Worm (Caenorhabditis elegans) whole organism, L1 larva: ENCODE data around the gene vps-2.

Source experiments
- C04F5.9 ChIP-seq: sonication (generic microtip); optimal IDR thresholded peaks from 2 replicates; lab custom pipeline; 2016; ENCODE audit warnings: missing genetic modification characterization, missing compliant biosample characterization
- C16A3.4 ChIP-seq: fragments of 150-350 bp; optimal IDR thresholded peaks from 2 replicates; lab custom pipeline; 2014; ENCODE audit warnings: missing biosample characterization, missing genetic modification characterization
- C34B4.2 ChIP-seq: sonication (generic microtip); optimal IDR thresholded peaks from 2 replicates; lab custom pipeline; 2017; ENCODE audit warnings: mild to moderate bottlenecking, missing genetic modification characterization, missing compliant biosample characterization
- aly-2 ChIP-seq: fragments of 150-350 bp; optimal IDR thresholded peaks from 2 replicates; lab custom pipeline; 2014; ENCODE audit warnings: missing biosample characterization, missing genetic modification characterization
- blmp-1 ChIP-seq: fragments of 150-350 bp; optimal IDR thresholded peaks from 2 replicates; lab custom pipeline; 2014; ENCODE audit warnings: missing biosample characterization, missing genetic modification characterization
- ceh-8 ChIP-seq: fragments of 200-800 bp; sonication (Bioruptor generic); optimal IDR thresholded peaks from 2 replicates; lab custom pipeline; 2018; ENCODE audit warnings: mild to moderate bottlenecking, missing genetic modification characterization, moderate library complexity, missing compliant biosample characterization
- ceh-88 ChIP-seq: fragments of 200-800 bp; sonication (Bioruptor generic); IDR thresholded peaks from 2 replicates; pipeline ENCODE4 v1.3.6; 2022; ENCODE audit warnings: missing genetic modification characterization, missing compliant biosample characterization
- ceh-90 ChIP-seq: sonication (generic microtip); optimal IDR thresholded peaks from 2 replicates; lab custom pipeline; 2016; ENCODE audit warnings: missing genetic modification characterization, missing compliant biosample characterization
- dpl-1 ChIP-seq, 3 experiments: fragments of 150-350 bp in 2 of 3; sonication (generic microtip) in 1 of 3; optimal IDR thresholded peaks; 2 replicates each; lab custom pipeline; 2014 to 2017; ENCODE audit warnings: missing biosample characterization in 3 of 3, missing genetic modification characterization in 3 of 3, missing genetic modification reagents in 3 of 3
- efl-3 ChIP-seq: fragments of 200-800 bp; sonication (Bioruptor generic); optimal IDR thresholded peaks from 2 replicates; lab custom pipeline; 2018; ENCODE audit warnings: mild to moderate bottlenecking, missing genetic modification characterization, missing compliant biosample characterization
- egl-13 ChIP-seq: sonication (generic microtip); optimal IDR thresholded peaks from 2 replicates; lab custom pipeline; 2016; ENCODE audit warnings: missing genotype, missing genetic modification reagents, missing genetic modification characterization, missing compliant biosample characterization
- egl-27 ChIP-seq, 2 experiments: fragments of 150-350 bp in 1 of 2; sonication (generic microtip); optimal IDR thresholded peaks; 3 replicates each; lab custom pipeline; 2017 to 2018; ENCODE audit warnings: missing biosample characterization in 2 of 2, missing genetic modification characterization in 2 of 2, missing genetic modification reagents in 2 of 2
- elt-2 ChIP-seq: sonication (generic microtip); optimal IDR thresholded peaks from 2 replicates; lab custom pipeline; 2016; ENCODE audit warnings: missing genetic modification characterization, mild to moderate bottlenecking, inconsistent platforms, missing compliant biosample characterization, missing genetic modification reagents
- elt-3 ChIP-seq, 6 experiments: fragments of 150-350 bp in 1 of 6; sonication (generic microtip); optimal IDR thresholded peaks; 2 replicates each; lab custom pipeline; 2017 to 2018; ENCODE audit warnings: missing biosample characterization in 6 of 6, missing genetic modification characterization in 6 of 6, inconsistent platforms in 1 of 6
- ets-5 ChIP-seq: fragments of 200-800 bp; sonication (Bioruptor generic); IDR thresholded peaks from 2 replicates; pipeline ENCODE4 v1.3.6; 2022; ENCODE audit warnings: missing genetic modification characterization, missing compliant biosample characterization
- fkh-10 ChIP-seq: sonication (generic microtip); optimal IDR thresholded peaks from 2 replicates; lab custom pipeline; 2017; ENCODE audit warnings: missing biosample characterization, missing genetic modification reagents, missing genetic modification characterization
- fkh-4 ChIP-seq: sonication (generic microtip); optimal IDR thresholded peaks from 2 replicates; lab custom pipeline; 2016; ENCODE audit warnings: missing compliant biosample characterization, missing genetic modification characterization, borderline replicate concordance
- fkh-8 ChIP-seq: sonication (generic microtip); optimal IDR thresholded peaks from 2 replicates; lab custom pipeline; 2016; ENCODE audit warnings: mild to moderate bottlenecking, missing genetic modification characterization, missing compliant biosample characterization
- fos-1 ChIP-seq: fragments of 150-350 bp; optimal IDR thresholded peaks from 2 replicates; lab custom pipeline; 2014; ENCODE audit warnings: missing biosample characterization, missing genetic modification characterization
- irx-1 ChIP-seq: sonication (generic microtip); optimal IDR thresholded peaks from 2 replicates; lab custom pipeline; 2016; ENCODE audit warnings: missing genetic modification characterization, missing compliant biosample characterization
- jun-1 ChIP-seq: fragments of 150-350 bp; optimal IDR thresholded peaks from 2 replicates; lab custom pipeline; 2014; ENCODE audit warnings: missing biosample characterization, missing genetic modification reagents, missing genetic modification characterization
- lin-14 ChIP-seq: fragments of 200-800 bp; sonication (Bioruptor generic); optimal IDR thresholded peaks from 2 replicates; lab custom pipeline; 2018; ENCODE audit warnings: mild to moderate bottlenecking, missing genetic modification characterization, moderate library complexity, missing compliant biosample characterization
- lin-15B ChIP-seq: fragments of 150-350 bp; sonication (generic microtip); optimal IDR thresholded peaks from 3 replicates; lab custom pipeline; 2014; ENCODE audit warnings: missing biosample characterization, missing genetic modification characterization
- lin-35 ChIP-seq, 2 experiments: fragments of 150-350 bp; optimal IDR thresholded peaks; 2 replicates each; lab custom pipeline; 2014; ENCODE audit warnings: missing biosample characterization in 2 of 2, missing genetic modification characterization in 2 of 2, missing genetic modification reagents in 2 of 2
- lin-39 ChIP-seq: fragments of 150-350 bp; optimal IDR thresholded peaks from 2 replicates; lab custom pipeline; 2014; ENCODE audit warnings: missing biosample characterization, missing genetic modification reagents, missing genetic modification characterization
- lsy-2 ChIP-seq, 2 experiments: fragments of 150-350 bp; optimal IDR thresholded peaks; 2 replicates each; lab custom pipeline; 2014; ENCODE audit warnings: missing biosample characterization in 2 of 2, missing genetic modification characterization in 2 of 2
- mab-9 ChIP-seq: fragments of 200-800 bp; sonication (Bioruptor generic); IDR thresholded peaks from 2 replicates; pipeline ENCODE4 v1.3.6; 2022; ENCODE audit warnings: missing genetic modification reagents, missing genetic modification characterization, missing compliant biosample characterization
- mdl-1 ChIP-seq, 2 experiments: fragments of 150-350 bp; optimal IDR thresholded peaks; 2 replicates each; lab custom pipeline; 2014 to 2017; ENCODE audit warnings: missing biosample characterization in 2 of 2, missing genetic modification characterization in 2 of 2, inconsistent platforms in 1 of 2
- mef-2 ChIP-seq: fragments of 150-350 bp; optimal IDR thresholded peaks from 2 replicates; lab custom pipeline; 2014; ENCODE audit warnings: missing biosample characterization, missing genetic modification characterization
- mep-1 ChIP-seq: fragments of 150-350 bp; optimal IDR thresholded peaks from 2 replicates; lab custom pipeline; 2014; ENCODE audit warnings: missing biosample characterization, missing genetic modification characterization
- nhr-12 ChIP-seq: sonication (generic microtip); optimal IDR thresholded peaks from 2 replicates; lab custom pipeline; 2017; ENCODE audit warnings: missing biosample characterization, missing genetic modification characterization
- nhr-19 ChIP-seq: fragments of 200-800 bp; sonication (Bioruptor generic); conservative IDR thresholded peaks from 2 replicates; pipeline ENCODE4 v1.3.6; 2022; ENCODE audit warnings: missing genetic modification characterization, missing compliant biosample characterization
- nhr-47 ChIP-seq: sonication (generic microtip); optimal IDR thresholded peaks from 2 replicates; lab custom pipeline; 2016; ENCODE audit warnings: mild to moderate bottlenecking, missing genetic modification characterization, moderate library complexity, missing compliant biosample characterization
- nhr-76 ChIP-seq: sonication (generic microtip); optimal IDR thresholded peaks from 2 replicates; lab custom pipeline; 2017; ENCODE audit warnings: missing biosample characterization, missing genetic modification characterization
- nhr-85 ChIP-seq: sonication (generic microtip); peaks from one replicate; lab custom pipeline; 2016; ENCODE audit warnings: missing genetic modification characterization, inconsistent platforms, missing compliant biosample characterization
- nhr-90 ChIP-seq: sonication (generic microtip); optimal IDR thresholded peaks from 2 replicates; lab custom pipeline; 2016; ENCODE audit warnings: mild to moderate bottlenecking, missing genetic modification characterization, missing compliant biosample characterization; ENCODE audit not compliant: poor library complexity
- rnt-1 ChIP-seq: sonication (generic microtip); optimal IDR thresholded peaks from 2 replicates; lab custom pipeline; 2016; ENCODE audit warnings: mild to moderate bottlenecking, missing genetic modification characterization, moderate library complexity, missing compliant biosample characterization
- skn-1 ChIP-seq: fragments of 150-350 bp; optimal IDR thresholded peaks from 2 replicates; lab custom pipeline; 2014; ENCODE audit warnings: missing biosample characterization, missing genetic modification characterization
- snpc-4 ChIP-seq: fragments of 150-350 bp; optimal IDR thresholded peaks from 2 replicates; lab custom pipeline; 2014; ENCODE audit warnings: missing biosample characterization, missing genetic modification characterization
- snu-23 ChIP-seq: sonication (generic microtip); optimal IDR thresholded peaks from 2 replicates; lab custom pipeline; 2016; ENCODE audit warnings: missing genetic modification characterization, missing compliant biosample characterization
- sox-4 ChIP-seq: sonication (generic microtip); optimal IDR thresholded peaks from 2 replicates; lab custom pipeline; 2016; ENCODE audit warnings: missing genetic modification characterization, missing compliant biosample characterization
- sup-37 ChIP-seq: fragments of 200-800 bp; sonication (Bioruptor generic); optimal IDR thresholded peaks from 2 replicates; lab custom pipeline; 2018; ENCODE audit warnings: mild to moderate bottlenecking, missing genetic modification characterization, missing compliant biosample characterization
- swsn-7 ChIP-seq: sonication (generic microtip); optimal IDR thresholded peaks from 2 replicates; lab custom pipeline; 2016; ENCODE audit warnings: missing genetic modification characterization, missing compliant biosample characterization
- tbx-2 ChIP-seq: sonication (generic microtip); optimal IDR thresholded peaks from 2 replicates; lab custom pipeline; 2016; ENCODE audit warnings: missing genetic modification characterization, missing compliant biosample characterization
- unc-130 ChIP-seq: fragments of 150-350 bp; optimal IDR thresholded peaks from 2 replicates; lab custom pipeline; 2017; ENCODE audit warnings: missing biosample characterization, missing genetic modification characterization, inconsistent platforms
- unc-30 ChIP-seq: sonication (generic microtip); optimal IDR thresholded peaks from 2 replicates; lab custom pipeline; 2017; ENCODE audit warnings: missing biosample characterization, missing genetic modification characterization
- unc-62 ChIP-seq: fragments of 150-350 bp; optimal IDR thresholded peaks from 2 replicates; lab custom pipeline; 2014; ENCODE audit warnings: missing biosample characterization, missing genetic modification reagents, missing genetic modification characterization
- unc-86 ChIP-seq: sonication (generic microtip); optimal IDR thresholded peaks from 2 replicates; lab custom pipeline; 2016; ENCODE audit warnings: missing genetic modification characterization, missing compliant biosample characterization
- unc-98 ChIP-seq: fragments of 200-800 bp; sonication (Bioruptor generic); IDR thresholded peaks from 2 replicates; pipeline ENCODE4 v1.3.6; 2022; ENCODE audit warnings: missing genetic modification characterization, missing compliant biosample characterization
- vab-15 ChIP-seq: sonication (generic microtip); optimal IDR thresholded peaks from 2 replicates; lab custom pipeline; 2017; ENCODE audit warnings: missing genotype, mild to moderate bottlenecking, missing genetic modification characterization, missing compliant biosample characterization
- xbp-1 ChIP-seq: sonication (generic microtip); optimal IDR thresholded peaks from 2 replicates; lab custom pipeline; 2016; ENCODE audit warnings: missing genetic modification characterization, missing compliant biosample characterization
- zag-1 ChIP-seq: fragments of 150-350 bp; optimal IDR thresholded peaks from 2 replicates; lab custom pipeline; 2014; ENCODE audit warnings: missing biosample characterization, missing genetic modification characterization
- ztf-11 ChIP-seq, 2 experiments: sonication (generic microtip); optimal IDR thresholded peaks; 2 replicates each; lab custom pipeline; 2016 to 2017; ENCODE audit warnings: missing genetic modification characterization in 2 of 2, missing biosample characterization in 1 of 2, missing compliant biosample characterization in 1 of 2

Gene vps-2

ce11 chrII:12768167-12768712, at the start of gene vps-2, which contains the start of gene tiar-2:
vps-2 (minus strand) TSS chrII:12768217.
tiar-2 (plus strand) TSS chrII:12768686.
- TF ChIP-seq lin-39 (tag; lab: Kevin White, UChicago) (peak; percentile 53), snu-23 (GFP tag; lab: Kevin White, UChicago) (peak; percentile 66), nhr-19 (GFP tag; lab: Robert Waterston, UW) (peak; percentile 75), snpc-4 (tag; lab: Kevin White, UChicago) (peak; percentile 61), lsy-2 (tag; optimal IDR thresholded peaks at IDR 0.05; lab: Kevin White, UChicago) (peak; percentile 78 to 81), dpl-1 (GFP tag; optimal IDR thresholded peaks at IDR 0.05; lab: Kevin White, UChicago) (peak; percentile 58 to 72 (median 58)), C04F5.9 (tag; lab: Kevin White, UChicago) (peak; percentile 24), fkh-8 (tag; lab: Kevin White, UChicago) (peak; percentile 87), ets-5 (GFP tag; lab: Robert Waterston, UW) (no peak), C34B4.2 (tag; lab: Kevin White, UChicago) (no peak), fos-1 (peak; percentile 87), nhr-12 (tag; lab: Kevin White, UChicago) (no peak), lin-35 (GFP tag; optimal IDR thresholded peaks at IDR 0.05; lab: Kevin White, UChicago) (peak; percentile 59 to 73), xbp-1 (tag; lab: Kevin White, UChicago) (peak; percentile 78), ztf-11 (tag; optimal IDR thresholded peaks at IDR 0.05; lab: Kevin White, UChicago) (no peak), fkh-4 (tag; lab: Kevin White, UChicago) (peak; percentile 51), ceh-90 (peak; percentile 31), nhr-85 (tag; lab: Kevin White, UChicago) (peak; percentile 81), C16A3.4 (tag; lab: Kevin White, UChicago) (peak; percentile 62), unc-30 (no peak), mep-1 (tag; lab: Kevin White, UChicago) (peak; percentile 85), mab-9 (no peak), lin-15B (tag; lab: Kevin White, UChicago) (peak; percentile 77), unc-98 (GFP tag; lab: Robert Waterston, UW) (no peak), aly-2 (tag; lab: Kevin White, UChicago) (no peak), nhr-76 (tag; lab: Kevin White, UChicago) (no peak), mdl-1 (tag; optimal IDR thresholded peaks at IDR 0.05; lab: Kevin White, UChicago) (no peak), swsn-7 (tag; lab: Kevin White, UChicago) (peak; percentile 75), unc-86 (peak; percentile 32), nhr-90 (tag; lab: Kevin White, UChicago) (peak; percentile 74), irx-1 (tag; lab: Kevin White, UChicago) (peak; percentile 67), egl-27 (tag; optimal IDR thresholded peaks at IDR 0.05; lab: Kevin White, UChicago) (no peak), elt-3 (tag; optimal IDR thresholded peaks at IDR 0.05; lab: Kevin White, UChicago) (peak in 1 of 6 experiments; percentile 8), jun-1 (tag; lab: Kevin White, UChicago) (peak; percentile 48), unc-62 (GFP tag; lab: Kevin White, UChicago) (no peak), zag-1 (tag; lab: Kevin White, UChicago) (no peak), sup-37 (GFP tag; lab: Kevin White, UChicago) (no peak), elt-2 (tag; lab: Kevin White, UChicago) (peak; percentile 73), egl-13 (peak; percentile 73), tbx-2 (tag; lab: Kevin White, UChicago) (peak; percentile 58), vab-15 (no peak), skn-1 (tag; lab: Kevin White, UChicago) (peak; percentile 74), sox-4 (peak; percentile 18), fkh-10 (GFP tag; lab: Kevin White, UChicago) (no peak), rnt-1 (tag; lab: Kevin White, UChicago) (no peak), mef-2 (tag; lab: Kevin White, UChicago) (no peak), ceh-88 (peak; percentile 50; the same call in 1 of the 2 replicates), nhr-47 (tag; lab: Kevin White, UChicago) (peak; percentile 82), efl-3 (GFP tag; lab: Kevin White, UChicago) (no peak), lin-14 (GFP tag; lab: Kevin White, UChicago) (peak; percentile 93), ceh-8 (GFP tag; lab: Kevin White, UChicago) (peak; percentile 64), unc-130 (tag; lab: Kevin White, UChicago) (no peak), blmp-1 (peak; percentile 23)
